Fruit fly (Drosophila melanogaster) whole organism, embryonic: ENCODE data around the gene CG32137.

Source experiments
- BEAF-32 ChIP-seq: fragments of 200-800 bp; sonication (Bioruptor generic); optimal IDR thresholded peaks from 3 replicates; lab custom pipeline; 2017; ENCODE audit warnings: missing biosample characterization, missing genetic modification characterization, mild to moderate bottlenecking, moderate library complexity, missing genetic modification reagents
- Bdp1 ChIP-seq: fragments of 200-800 bp; sonication (Bioruptor generic); optimal IDR thresholded peaks from 3 replicates; lab custom pipeline; 2016; ENCODE audit warnings: missing biosample characterization, missing genetic modification characterization
- CG10267 ChIP-seq: fragments of 200-800 bp; sonication (Bioruptor generic); optimal IDR thresholded peaks from 2 replicates; lab custom pipeline; 2018; ENCODE audit warnings: missing biosample characterization, mild to moderate bottlenecking, missing genetic modification characterization, moderate library complexity
- CG10321 ChIP-seq: fragments of 200-800 bp; sonication (Bioruptor generic); IDR thresholded peaks from 2 replicates; pipeline ENCODE4 v1.3.6; 2022; ENCODE audit warnings: missing biosample characterization, missing genetic modification characterization
- CG10366 ChIP-seq: fragments of 200-800 bp; sonication (Bioruptor generic); IDR thresholded peaks from 2 replicates; pipeline ENCODE4 v1.3.6; 2022; ENCODE audit warnings: missing biosample characterization, missing genetic modification characterization
- CG10462 ChIP-seq: fragments of 200-800 bp; sonication (Bioruptor generic); optimal IDR thresholded peaks from 2 replicates; lab custom pipeline; 2016; ENCODE audit warnings: missing biosample characterization, missing genetic modification characterization
- CG11696 ChIP-seq: fragments of 200-800 bp; sonication (Bioruptor generic); IDR thresholded peaks from 2 replicates; pipeline ENCODE4 v1.3.6; 2022; ENCODE audit warnings: missing biosample characterization, missing genetic modification characterization
- CG12299 ChIP-seq: fragments of 200-800 bp; sonication (Bioruptor generic); optimal IDR thresholded peaks from 2 replicates; lab custom pipeline; 2018; ENCODE audit warnings: missing biosample characterization, mild to moderate bottlenecking, missing genetic modification characterization
- CG12391 ChIP-seq: fragments of 200-800 bp; sonication (Bioruptor generic); optimal IDR thresholded peaks from 3 replicates; lab custom pipeline; 2018; ENCODE audit warnings: missing biosample characterization, mild to moderate bottlenecking, missing genetic modification characterization, moderate library complexity
- CG13296 ChIP-seq: fragments of 200-800 bp; sonication (Bioruptor generic); optimal IDR thresholded peaks from 3 replicates; lab custom pipeline; 2018; ENCODE audit warnings: missing biosample characterization, mild to moderate bottlenecking, missing genetic modification characterization
- CG13894 ChIP-seq: fragments of 200-800 bp; sonication (Bioruptor generic); optimal IDR thresholded peaks from 3 replicates; lab custom pipeline; 2018; ENCODE audit warnings: missing biosample characterization, mild to moderate bottlenecking, missing genetic modification characterization, moderate library complexity
- CG15601 ChIP-seq: fragments of 200-800 bp; sonication (Bioruptor generic); optimal IDR thresholded peaks from 3 replicates; lab custom pipeline; 2019; ENCODE audit warnings: missing biosample characterization, mild to moderate bottlenecking, missing genetic modification characterization, moderate library complexity
- CG18476 ChIP-seq: fragments of 200-800 bp; sonication (Bioruptor generic); optimal IDR thresholded peaks from 2 replicates; lab custom pipeline; 2016; ENCODE audit warnings: missing biosample characterization, mild to moderate bottlenecking, missing genetic modification characterization
- CG18599 ChIP-seq: fragments of 200-800 bp; sonication (Bioruptor generic); optimal IDR thresholded peaks from 3 replicates; lab custom pipeline; 2017; ENCODE audit warnings: missing biosample characterization, missing genetic modification characterization, mild to moderate bottlenecking, moderate library complexity, missing genetic modification reagents
- CG18619 ChIP-seq: fragments of 200-800 bp; sonication (Bioruptor generic); optimal IDR thresholded peaks from 3 replicates; lab custom pipeline; 2017; ENCODE audit warnings: missing biosample characterization, mild to moderate bottlenecking, missing genetic modification characterization
- CG18764 ChIP-seq: fragments of 200-800 bp; sonication (Bioruptor generic); optimal IDR thresholded peaks from 3 replicates; lab custom pipeline; 2016; ENCODE audit warnings: missing biosample characterization, missing genetic modification characterization
- CG2202 ChIP-seq: fragments of 200-800 bp; sonication (Bioruptor generic); optimal IDR thresholded peaks from 2 replicates; lab custom pipeline; 2018; ENCODE audit warnings: missing biosample characterization, mild to moderate bottlenecking, missing genetic modification characterization
- CG31365 ChIP-seq: fragments of 200-800 bp; sonication (Bioruptor generic); optimal IDR thresholded peaks from 2 replicates; lab custom pipeline; 2018; ENCODE audit warnings: missing biosample characterization, mild to moderate bottlenecking, missing genetic modification characterization
- CG3163 ChIP-seq: fragments of 200-800 bp; sonication (Bioruptor generic); optimal IDR thresholded peaks from 3 replicates; lab custom pipeline; 2016; ENCODE audit warnings: missing biosample characterization, missing genetic modification characterization
- CG6813 ChIP-seq: fragments of 200-800 bp; sonication (Bioruptor generic); optimal IDR thresholded peaks from 2 replicates; lab custom pipeline; 2017; ENCODE audit warnings: missing biosample characterization, missing genetic modification characterization, mild to moderate bottlenecking, moderate library complexity, missing genetic modification reagents
- CG8924 ChIP-seq: fragments of 200-800 bp; optimal IDR thresholded peaks from 3 replicates; lab custom pipeline; 2019; ENCODE audit warnings: missing biosample characterization, mild to moderate bottlenecking, missing genetic modification characterization, moderate library complexity
- CHES-1-like ChIP-seq: fragments of 200-800 bp; sonication (Bioruptor generic); optimal IDR thresholded peaks from 2 replicates; lab custom pipeline; 2016; ENCODE audit warnings: missing biosample characterization, missing genetic modification characterization
- Hr3 ChIP-seq: fragments of 200-800 bp; sonication (Bioruptor generic); optimal IDR thresholded peaks from 3 replicates; lab custom pipeline; 2016; ENCODE audit warnings: missing biosample characterization, missing genetic modification characterization
- MESR4 ChIP-seq: fragments of 200-800 bp; sonication (Bioruptor generic); optimal IDR thresholded peaks from 2 replicates; lab custom pipeline; 2018; ENCODE audit warnings: missing biosample characterization, mild to moderate bottlenecking, missing genetic modification characterization, moderate library complexity
- NK7.1 ChIP-seq: fragments of 200-800 bp; sonication (Bioruptor generic); optimal IDR thresholded peaks from 3 replicates; lab custom pipeline; 2016; ENCODE audit warnings: missing biosample characterization, missing genetic modification characterization
- TFAM ChIP-seq: fragments of 200-800 bp; sonication (Bioruptor generic); optimal IDR thresholded peaks from 2 replicates; lab custom pipeline; 2017; ENCODE audit warnings: missing biosample characterization, missing genetic modification characterization, inconsistent platforms
- Xbp1 ChIP-seq: fragments of 200-800 bp; sonication (Bioruptor generic); optimal IDR thresholded peaks from 3 replicates; lab custom pipeline; 2016; ENCODE audit warnings: missing biosample characterization, mild to moderate bottlenecking, missing genetic modification characterization
- YL-1 ChIP-seq: fragments of 200-800 bp; sonication (Bioruptor generic); optimal IDR thresholded peaks from 3 replicates; lab custom pipeline; 2017; ENCODE audit warnings: missing biosample characterization, mild to moderate bottlenecking, missing genetic modification characterization
- ab ChIP-seq: fragments of 200-800 bp; sonication (Bioruptor generic); optimal IDR thresholded peaks from 2 replicates; lab custom pipeline; 2016; ENCODE audit warnings: missing biosample characterization, missing genetic modification characterization
- abd-A ChIP-seq: fragments of 200-800 bp; sonication (Bioruptor generic); optimal IDR thresholded peaks from 3 replicates; lab custom pipeline; 2019; ENCODE audit warnings: missing biosample characterization, mild to moderate bottlenecking, missing genetic modification characterization, moderate library complexity
- al ChIP-seq: fragments of 200-800 bp; sonication (Bioruptor generic); IDR thresholded peaks from 2 replicates; pipeline ENCODE4 v1.3.6; 2022; ENCODE audit warnings: missing biosample characterization, missing genetic modification characterization
- bbx ChIP-seq: fragments of 200-800 bp; sonication (Bioruptor generic); IDR thresholded peaks from 2 replicates; pipeline ENCODE4 v1.3.6; 2022; ENCODE audit warnings: missing biosample characterization, missing genetic modification characterization; ENCODE audit not compliant: partially characterized antibody
- bcd ChIP-seq: fragments of 200-800 bp; sonication (Bioruptor generic); optimal IDR thresholded peaks from 2 replicates; lab custom pipeline; 2017; ENCODE audit warnings: missing biosample characterization, mild to moderate bottlenecking, missing genetic modification characterization
- chm ChIP-seq: fragments of 200-800 bp; sonication (Bioruptor generic); IDR thresholded peaks from 2 replicates; pipeline ENCODE4 v1.3.6; 2022; ENCODE audit warnings: missing biosample characterization, missing genetic modification characterization
- ewg ChIP-seq: fragments of 200-800 bp; sonication (Bioruptor generic); optimal IDR thresholded peaks from 3 replicates; lab custom pipeline; 2017; ENCODE audit warnings: mild to moderate bottlenecking, missing biosample characterization, missing genetic modification reagents, missing genetic modification characterization
- gem ChIP-seq: fragments of 200-800 bp; sonication (Bioruptor generic); optimal IDR thresholded peaks from 2 replicates; lab custom pipeline; 2019; ENCODE audit warnings: missing biosample characterization, mild to moderate bottlenecking, missing genetic modification characterization, moderate library complexity
- kah ChIP-seq: fragments of 200-800 bp; sonication (Bioruptor generic); optimal IDR thresholded peaks from 2 replicates; lab custom pipeline; 2018; ENCODE audit warnings: missing biosample characterization, mild to moderate bottlenecking, missing genetic modification characterization
- nerfin-1 ChIP-seq: fragments of 200-800 bp; sonication (Bioruptor generic); optimal IDR thresholded peaks from 3 replicates; lab custom pipeline; 2019; ENCODE audit warnings: missing biosample characterization, mild to moderate bottlenecking, missing genetic modification characterization, moderate library complexity
- nom ChIP-seq: fragments of 200-800 bp; sonication (Bioruptor generic); optimal IDR thresholded peaks from 2 replicates; lab custom pipeline; 2017; ENCODE audit warnings: missing biosample characterization, missing genetic modification characterization, mild to moderate bottlenecking, moderate library complexity, missing genetic modification reagents
- pnt ChIP-seq: fragments of 200-800 bp; sonication (Bioruptor generic); optimal IDR thresholded peaks from 3 replicates; lab custom pipeline; 2016; ENCODE audit warnings: missing biosample characterization, missing genetic modification characterization
- salm ChIP-seq: fragments of 200-800 bp; sonication (Bioruptor generic); optimal IDR thresholded peaks from 2 replicates; lab custom pipeline; 2018; ENCODE audit warnings: missing biosample characterization, mild to moderate bottlenecking, missing genetic modification characterization
- slbo ChIP-seq: fragments of 200-800 bp; sonication (Bioruptor generic); IDR thresholded peaks from 2 replicates; pipeline ENCODE4 v1.3.6; 2022; ENCODE audit warnings: missing biosample characterization, missing genetic modification characterization
- sna ChIP-seq: fragments of 200-800 bp; sonication (Bioruptor generic); IDR thresholded peaks from 2 replicates; pipeline ENCODE4 v1.3.6; 2022; ENCODE audit warnings: missing biosample characterization, missing genetic modification characterization; ENCODE audit not compliant: partially characterized antibody
- sob ChIP-seq: fragments of 200-800 bp; sonication (Bioruptor generic); IDR thresholded peaks from 2 replicates; pipeline ENCODE4 v1.3.6; 2022; ENCODE audit warnings: missing biosample characterization, missing genetic modification characterization
- tgo ChIP-seq: fragments of 200-800 bp; sonication (Bioruptor generic); IDR thresholded peaks from 3 replicates; pipeline ENCODE4 v1.3.6; 2022; ENCODE audit warnings: missing biosample characterization, missing genetic modification characterization
- tio ChIP-seq: fragments of 200-800 bp; sonication (Bioruptor generic); optimal IDR thresholded peaks from 2 replicates; lab custom pipeline; 2017; ENCODE audit warnings: missing biosample characterization, missing genetic modification characterization, inconsistent platforms
- ttk ChIP-seq: fragments of 200-800 bp; sonication (Bioruptor generic); IDR thresholded peaks from 2 replicates; pipeline ENCODE4 v2.1.2; 2022; ENCODE audit warnings: missing biosample characterization, missing genetic modification characterization
- unc-4 ChIP-seq: fragments of 200-800 bp; sonication (Bioruptor generic); IDR thresholded peaks from 2 replicates; pipeline ENCODE4 v1.3.6; 2022; ENCODE audit warnings: missing biosample characterization, missing genetic modification characterization; ENCODE audit not compliant: partially characterized antibody
- unpg ChIP-seq: fragments of 200-800 bp; sonication (Bioruptor generic); optimal IDR thresholded peaks from 3 replicates; lab custom pipeline; 2018; ENCODE audit warnings: missing biosample characterization, mild to moderate bottlenecking, missing genetic modification characterization, moderate library complexity

CG32137 gene

DNA sequence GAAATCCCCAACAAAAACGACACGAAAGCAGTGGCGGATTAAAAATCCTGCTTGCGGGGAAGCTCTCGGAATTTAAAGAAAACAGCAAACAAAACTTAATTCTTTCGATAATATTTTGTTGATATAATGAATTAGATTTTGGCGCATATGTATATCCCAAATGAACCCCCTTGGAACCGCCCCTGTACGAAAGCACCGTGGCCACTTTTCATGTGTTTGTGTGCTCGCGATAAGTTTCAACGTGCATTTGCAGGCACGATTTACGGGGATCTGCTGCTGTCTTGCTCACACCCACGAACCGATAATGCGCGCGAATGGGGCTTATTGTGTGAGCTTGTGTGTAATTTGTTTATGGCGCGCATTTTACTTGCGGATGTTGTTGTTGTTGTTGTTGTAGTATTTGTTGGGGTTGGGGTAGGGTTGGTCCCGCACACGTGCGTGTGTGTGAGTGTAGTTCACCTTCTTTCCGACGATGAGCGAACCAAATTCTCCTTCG lies 66.0 kb downstream of the CG32137 start (continued):
- no peak for TF ChIP-seq sna (GFP tag; lab: Robert Waterston, UW)
- TF ChIP-seq nerfin-1 (tag; lab: Kevin White, UChicago), result peak; percentile 94
- peak; percentile 98 for TF ChIP-seq slbo (GFP tag; lab: Robert Waterston, UW)
- TF ChIP-seq chm (GFP tag; lab: Robert Waterston, UW), result peak; percentile 96
- TF ChIP-seq al (GFP tag; lab: Robert Waterston, UW), result peak; percentile 76; the same call in 1 of the 2 replicates
- TF ChIP-seq tgo (GFP tag; lab: Robert Waterston, UW), result peak; percentile 93
- peak; percentile 79 for TF ChIP-seq CG2202 (tag; lab: Kevin White, UChicago)
- TF ChIP-seq ewg (GFP tag; lab: Kevin White, UChicago), result peak; percentile 92
- TF ChIP-seq CG31365, result peak; percentile 82
- TF ChIP-seq CG10366, result peak; percentile 97
- TF ChIP-seq unc-4 (GFP tag; lab: Robert Waterston, UW), result 0 out of 2 replicates have a peak, but pooled peaks have one; percentile 25
- peak; percentile 93 for TF ChIP-seq CG6813 (GFP tag; lab: Kevin White, UChicago)
- TF ChIP-seq TFAM (GFP tag; lab: Kevin White, UChicago), result peak; percentile 78
- peak; percentile 97 for TF ChIP-seq sob (GFP tag; lab: Robert Waterston, UW)
- peak; percentile 72 for TF ChIP-seq CG3163 (GFP tag; lab: Kevin White, UChicago)
- TF ChIP-seq NK7.1 (GFP tag; lab: Kevin White, UChicago), result peak; percentile 90
- peak; percentile 97 for TF ChIP-seq Xbp1 (GFP tag; lab: Kevin White, UChicago)
- peak; percentile 92 for TF ChIP-seq CG15601 (tag; lab: Kevin White, UChicago)
- peak; percentile 94 for TF ChIP-seq CG12391 (tag; lab: Kevin White, UChicago)
- peak; percentile 86 for TF ChIP-seq CG10462 (GFP tag; lab: Kevin White, UChicago)
- peak; percentile 87 for TF ChIP-seq Bdp1
- TF ChIP-seq CG11696, result peak; percentile 85
- TF ChIP-seq bbx (GFP tag; lab: Robert Waterston, UW), result peak; percentile 35; the same call in 1 of the 2 replicates
- TF ChIP-seq CG12299, result peak; percentile 89
- TF ChIP-seq CG10267 (tag; lab: Kevin White, UChicago), result peak; percentile 79
- TF ChIP-seq pnt (GFP tag; lab: Kevin White, UChicago), result peak; percentile 95
- no peak for TF ChIP-seq tio
- peak; percentile 93 for TF ChIP-seq CG13296 (GFP tag; lab: Kevin White, UChicago)
- no peak for TF ChIP-seq abd-A
- TF ChIP-seq gem (tag; lab: Kevin White, UChicago), result peak; percentile 97
- peak; percentile 93 for TF ChIP-seq Hr3 (GFP tag; lab: Kevin White, UChicago)
- peak; percentile 97 for TF ChIP-seq CHES-1-like (GFP tag; lab: Kevin White, UChicago)
- TF ChIP-seq CG18764 (GFP tag; lab: Kevin White, UChicago), result peak; percentile 91
- peak; percentile 96 for TF ChIP-seq CG18599
- TF ChIP-seq ab, result peak; percentile 96
- TF ChIP-seq unpg, result peak; percentile 96
- peak; percentile 88 for TF ChIP-seq CG13894 (tag; lab: Kevin White, UChicago)
- TF ChIP-seq CG10321 (GFP tag; lab: Robert Waterston, UW), result peak; percentile 86
- TF ChIP-seq nom (GFP tag; lab: Kevin White, UChicago), result peak; percentile 93
- TF ChIP-seq ttk, result peak; percentile 92
- peak; percentile 95 for TF ChIP-seq bcd (GFP tag; lab: Kevin White, UChicago)
- peak; percentile 94 for TF ChIP-seq CG18619 (GFP tag; lab: Kevin White, UChicago)
- peak; percentile 91 for TF ChIP-seq salm (tag; lab: Kevin White, UChicago)
- TF ChIP-seq CG18476 (GFP tag; lab: Kevin White, UChicago), result peak; percentile 88
- TF ChIP-seq MESR4, result peak; percentile 44
- TF ChIP-seq YL-1 (GFP tag; lab: Kevin White, UChicago), result peak; percentile 74
- TF ChIP-seq kah (GFP tag; lab: Kevin White, UChicago), result peak; percentile 89
- peak; percentile 94 for TF ChIP-seq CG8924 (tag; lab: Kevin White, UChicago)
- TF ChIP-seq BEAF-32, result peak; percentile 23
